Worm (Caenorhabditis elegans) whole organism, L1 larva: ENCODE measurements around the gene srh-218.
A peak's percentile ranks its signal among the peaks of the same experiment; 100 is the strongest.

Experiments used
- Y116A8C.19 ChIP-seq: sonication (generic microtip); optimal IDR thresholded peaks from 2 replicates; lab custom pipeline; 2016; ENCODE audit warnings: missing compliant biosample characterization, missing genetic modification characterization, borderline replicate concordance
- aha-1 ChIP-seq: fragments of 150-350 bp; optimal IDR thresholded peaks from 2 replicates; lab custom pipeline; 2014; ENCODE audit warnings: missing biosample characterization, missing genetic modification characterization
- alr-1 ChIP-seq: fragments of 200-800 bp; sonication (Bioruptor generic); optimal IDR thresholded peaks from 2 replicates; lab custom pipeline; 2018; ENCODE audit warnings: borderline replicate concordance, mild to moderate bottlenecking, missing genetic modification characterization, missing compliant biosample characterization
- aly-2 ChIP-seq: fragments of 150-350 bp; optimal IDR thresholded peaks from 2 replicates; lab custom pipeline; 2014; ENCODE audit warnings: missing biosample characterization, missing genetic modification characterization
- ama-1 ChIP-seq: fragments of 150-350 bp; optimal IDR thresholded peaks from 2 replicates; lab custom pipeline; 2014
- ceh-63 ChIP-seq: fragments of 200-800 bp; sonication (Bioruptor generic); optimal IDR thresholded peaks from 2 replicates; lab custom pipeline; 2018; ENCODE audit warnings: mild to moderate bottlenecking, missing genetic modification characterization, missing compliant biosample characterization
- ceh-8 ChIP-seq: fragments of 200-800 bp; sonication (Bioruptor generic); optimal IDR thresholded peaks from 2 replicates; lab custom pipeline; 2018; ENCODE audit warnings: mild to moderate bottlenecking, missing genetic modification characterization, moderate library complexity, missing compliant biosample characterization
- ceh-88 ChIP-seq: fragments of 200-800 bp; sonication (Bioruptor generic); IDR thresholded peaks from 2 replicates; pipeline ENCODE4 v1.3.6; 2022; ENCODE audit warnings: missing genetic modification characterization, missing compliant biosample characterization
- ceh-90 ChIP-seq: sonication (generic microtip); optimal IDR thresholded peaks from 2 replicates; lab custom pipeline; 2016; ENCODE audit warnings: missing genetic modification characterization, missing compliant biosample characterization
- dsc-1 ChIP-seq: sonication (generic microtip); optimal IDR thresholded peaks from 2 replicates; lab custom pipeline; 2016; ENCODE audit warnings: mild to moderate bottlenecking, missing genetic modification characterization, missing compliant biosample characterization
- egl-27 ChIP-seq, 2 experiments: fragments of 150-350 bp in 1 of 2; sonication (generic microtip); optimal IDR thresholded peaks; 3 replicates each; lab custom pipeline; 2017 to 2018; ENCODE audit warnings: missing biosample characterization in 2 of 2, missing genetic modification characterization in 2 of 2, missing genetic modification reagents in 2 of 2
- elt-2 ChIP-seq: sonication (generic microtip); optimal IDR thresholded peaks from 2 replicates; lab custom pipeline; 2016; ENCODE audit warnings: missing genetic modification characterization, mild to moderate bottlenecking, inconsistent platforms, missing compliant biosample characterization, missing genetic modification reagents
- elt-3 ChIP-seq, 6 experiments: fragments of 150-350 bp in 1 of 6; sonication (generic microtip); optimal IDR thresholded peaks; 2 replicates each; lab custom pipeline; 2017 to 2018; ENCODE audit warnings: missing biosample characterization in 6 of 6, missing genetic modification characterization in 6 of 6, inconsistent platforms in 1 of 6
- ets-5 ChIP-seq: fragments of 200-800 bp; sonication (Bioruptor generic); IDR thresholded peaks from 2 replicates; pipeline ENCODE4 v1.3.6; 2022; ENCODE audit warnings: missing genetic modification characterization, missing compliant biosample characterization
- fkh-10 ChIP-seq: sonication (generic microtip); optimal IDR thresholded peaks from 2 replicates; lab custom pipeline; 2017; ENCODE audit warnings: missing biosample characterization, missing genetic modification reagents, missing genetic modification characterization
- fkh-4 ChIP-seq: sonication (generic microtip); optimal IDR thresholded peaks from 2 replicates; lab custom pipeline; 2016; ENCODE audit warnings: missing compliant biosample characterization, missing genetic modification characterization, borderline replicate concordance
- grh-1 ChIP-seq: fragments of 200-800 bp; sonication (Bioruptor generic); IDR thresholded peaks from 2 replicates; pipeline ENCODE4 v1.3.6; 2022; ENCODE audit warnings: missing genetic modification reagents, missing genetic modification characterization, missing compliant biosample characterization
- hlh-17 ChIP-seq: fragments of 200-800 bp; sonication (Bioruptor generic); optimal IDR thresholded peaks from 2 replicates; lab custom pipeline; 2018; ENCODE audit warnings: missing genetic modification characterization, mild to moderate bottlenecking, missing compliant biosample characterization, moderate library complexity, borderline replicate concordance
- irx-1 ChIP-seq: sonication (generic microtip); optimal IDR thresholded peaks from 2 replicates; lab custom pipeline; 2016; ENCODE audit warnings: missing genetic modification characterization, missing compliant biosample characterization
- isw-1 ChIP-seq: fragments of 200-800 bp; sonication (Bioruptor generic); IDR thresholded peaks from 2 replicates; pipeline ENCODE4 v1.3.6; 2022; ENCODE audit warnings: missing genetic modification characterization, missing compliant biosample characterization
- jun-1 ChIP-seq: fragments of 150-350 bp; optimal IDR thresholded peaks from 2 replicates; lab custom pipeline; 2014; ENCODE audit warnings: missing biosample characterization, missing genetic modification reagents, missing genetic modification characterization
- lin-14 ChIP-seq: fragments of 200-800 bp; sonication (Bioruptor generic); optimal IDR thresholded peaks from 2 replicates; lab custom pipeline; 2018; ENCODE audit warnings: mild to moderate bottlenecking, missing genetic modification characterization, moderate library complexity, missing compliant biosample characterization
- lin-15B ChIP-seq: fragments of 150-350 bp; sonication (generic microtip); optimal IDR thresholded peaks from 3 replicates; lab custom pipeline; 2014; ENCODE audit warnings: missing biosample characterization, missing genetic modification characterization
- lsy-2 ChIP-seq, 2 experiments: fragments of 150-350 bp; optimal IDR thresholded peaks; 2 replicates each; lab custom pipeline; 2014; ENCODE audit warnings: missing biosample characterization in 2 of 2, missing genetic modification characterization in 2 of 2
- mep-1 ChIP-seq: fragments of 150-350 bp; optimal IDR thresholded peaks from 2 replicates; lab custom pipeline; 2014; ENCODE audit warnings: missing biosample characterization, missing genetic modification characterization
- nhr-12 ChIP-seq: sonication (generic microtip); optimal IDR thresholded peaks from 2 replicates; lab custom pipeline; 2017; ENCODE audit warnings: missing biosample characterization, missing genetic modification characterization
- nhr-20 ChIP-seq: sonication (generic microtip); optimal IDR thresholded peaks from 2 replicates; lab custom pipeline; 2016; ENCODE audit warnings: mild to moderate bottlenecking, missing genetic modification characterization, missing compliant biosample characterization
- nhr-237 ChIP-seq: fragments of 150-350 bp; optimal IDR thresholded peaks from 2 replicates; lab custom pipeline; 2014; ENCODE audit warnings: missing biosample characterization, missing genetic modification characterization
- nhr-28 ChIP-seq: fragments of 150-350 bp; optimal IDR thresholded peaks from 2 replicates; lab custom pipeline; 2014; ENCODE audit warnings: missing biosample characterization, missing genetic modification characterization
- nhr-76 ChIP-seq: sonication (generic microtip); optimal IDR thresholded peaks from 2 replicates; lab custom pipeline; 2017; ENCODE audit warnings: missing biosample characterization, missing genetic modification characterization
- nhr-85 ChIP-seq: sonication (generic microtip); peaks from one replicate; lab custom pipeline; 2016; ENCODE audit warnings: missing genetic modification characterization, inconsistent platforms, missing compliant biosample characterization
- pag-3 ChIP-seq: sonication (generic microtip); optimal IDR thresholded peaks from 2 replicates; lab custom pipeline; 2017; ENCODE audit warnings: missing genetic modification characterization, mild to moderate bottlenecking, missing compliant biosample characterization, antibody characterized with exemption, borderline replicate concordance; ENCODE audit not compliant: insufficient read depth
- pax-3 ChIP-seq: fragments of 200-800 bp; sonication (Bioruptor generic); optimal IDR thresholded peaks from 2 replicates; lab custom pipeline; 2018; ENCODE audit warnings: mild to moderate bottlenecking, missing genetic modification characterization, moderate library complexity, missing compliant biosample characterization
- pqm-1 ChIP-seq: sonication (generic microtip); optimal IDR thresholded peaks from 3 replicates; lab custom pipeline; 2017; ENCODE audit warnings: missing biosample characterization, missing genetic modification characterization
- snpc-4 ChIP-seq: fragments of 150-350 bp; optimal IDR thresholded peaks from 2 replicates; lab custom pipeline; 2014; ENCODE audit warnings: missing biosample characterization, missing genetic modification characterization
- sptf-1 ChIP-seq: fragments of 150-350 bp; optimal IDR thresholded peaks from 2 replicates; lab custom pipeline; 2014; ENCODE audit warnings: missing biosample characterization, missing genetic modification characterization
- sup-37 ChIP-seq: fragments of 200-800 bp; sonication (Bioruptor generic); optimal IDR thresholded peaks from 2 replicates; lab custom pipeline; 2018; ENCODE audit warnings: mild to moderate bottlenecking, missing genetic modification characterization, missing compliant biosample characterization
- unc-130 ChIP-seq: fragments of 150-350 bp; optimal IDR thresholded peaks from 2 replicates; lab custom pipeline; 2017; ENCODE audit warnings: missing biosample characterization, missing genetic modification characterization, inconsistent platforms
- unc-30 ChIP-seq: sonication (generic microtip); optimal IDR thresholded peaks from 2 replicates; lab custom pipeline; 2017; ENCODE audit warnings: missing biosample characterization, missing genetic modification characterization
- unc-62 ChIP-seq: fragments of 150-350 bp; optimal IDR thresholded peaks from 2 replicates; lab custom pipeline; 2014; ENCODE audit warnings: missing biosample characterization, missing genetic modification reagents, missing genetic modification characterization
- unc-86 ChIP-seq: sonication (generic microtip); optimal IDR thresholded peaks from 2 replicates; lab custom pipeline; 2016; ENCODE audit warnings: missing genetic modification characterization, missing compliant biosample characterization
- unc-98 ChIP-seq: fragments of 200-800 bp; sonication (Bioruptor generic); IDR thresholded peaks from 2 replicates; pipeline ENCODE4 v1.3.6; 2022; ENCODE audit warnings: missing genetic modification characterization, missing compliant biosample characterization
- xbp-1 ChIP-seq: sonication (generic microtip); optimal IDR thresholded peaks from 2 replicates; lab custom pipeline; 2016; ENCODE audit warnings: missing genetic modification characterization, missing compliant biosample characterization
- ztf-11 ChIP-seq, 2 experiments: sonication (generic microtip); optimal IDR thresholded peaks; 2 replicates each; lab custom pipeline; 2016 to 2017; ENCODE audit warnings: missing genetic modification characterization in 2 of 2, missing biosample characterization in 1 of 2, missing compliant biosample characterization in 1 of 2

The srh-218 gene

ce11 chrV:15493680-15494079 lies at the start of gene srh-218:
Gene srh-218 (plus strand): TSS chrV:15493980.
- no peak for TF ChIP-seq nhr-20 (tag; lab: Kevin White, UChicago)
- TF ChIP-seq unc-62 (GFP tag; lab: Kevin White, UChicago): no peak
- TF ChIP-seq pax-3 (tag; lab: Kevin White, UChicago): no peak
- no peak for TF ChIP-seq xbp-1 (tag; lab: Kevin White, UChicago)
- TF ChIP-seq nhr-237 (tag; lab: Kevin White, UChicago): no peak
- no peak for TF ChIP-seq nhr-12
- no peak for TF ChIP-seq ceh-90 (tag; lab: Kevin White, UChicago)
- TF ChIP-seq unc-98 (GFP tag; lab: Robert Waterston, UW): no peak
- TF ChIP-seq mep-1 (tag; lab: Kevin White, UChicago): no peak
- no peak for TF ChIP-seq snpc-4 (tag; lab: Kevin White, UChicago)
- TF ChIP-seq aly-2: no peak
- TF ChIP-seq lin-15B (tag; lab: Kevin White, UChicago): no peak
- TF ChIP-seq dsc-1: no peak
- TF ChIP-seq, all 84 proteins: peak for 0

DNA sequence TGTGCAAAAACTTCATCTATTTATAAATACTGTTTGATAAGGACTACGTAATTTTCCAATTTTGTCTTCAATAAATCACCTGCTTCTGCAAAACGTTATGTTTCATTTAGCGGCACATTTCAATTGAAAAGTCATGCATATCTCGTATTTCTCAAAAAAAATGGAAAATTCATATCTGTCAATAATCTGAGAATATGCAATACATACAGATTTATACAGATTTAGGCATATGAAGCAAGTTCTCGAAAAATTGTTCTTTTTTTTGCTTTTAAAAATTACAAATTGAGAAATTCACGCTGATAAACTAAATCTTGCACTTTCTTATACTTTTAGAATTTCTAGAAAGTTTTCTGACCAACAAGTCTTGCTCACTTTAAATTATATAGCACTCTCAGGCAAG lies 49.6 kb upstream of the srh-218 start, which contains the start of gene T26H5.11:
TSS of gene T26H5.11 (minus strand) at position 101 of the 400 bp plus-strand sequence.
- TF ChIP-seq grh-1 (GFP tag; lab: Robert Waterston, UW) (no peak), unc-86 (tag; lab: Kevin White, UChicago) (no peak), unc-62 (GFP tag; lab: Kevin White, UChicago) (no peak), alr-1 (no peak), ztf-11 (tag; optimal IDR thresholded peaks at IDR 0.05; lab: Kevin White, UChicago) (no peak), pag-3 (tag; lab: Kevin White, UChicago) (no peak), lin-15B (tag; lab: Kevin White, UChicago) (no peak), egl-27 (tag; optimal IDR thresholded peaks at IDR 0.05; lab: Kevin White, UChicago) (no peak), ceh-8 (GFP tag; lab: Kevin White, UChicago) (no peak), nhr-28 (tag; lab: Kevin White, UChicago) (no peak), hlh-17 (GFP tag; lab: Kevin White, UChicago) (no peak), pax-3 (tag; lab: Kevin White, UChicago) (no peak), ama-1 (lab: Kevin White, UChicago) (no peak), ets-5 (no peak), elt-3 (tag; optimal IDR thresholded peaks at IDR 0.05; lab: Kevin White, UChicago) (no peak), isw-1 (GFP tag; lab: Robert Waterston, UW) (no peak), unc-30 (tag; lab: Kevin White, UChicago) (no peak)

DNA sequence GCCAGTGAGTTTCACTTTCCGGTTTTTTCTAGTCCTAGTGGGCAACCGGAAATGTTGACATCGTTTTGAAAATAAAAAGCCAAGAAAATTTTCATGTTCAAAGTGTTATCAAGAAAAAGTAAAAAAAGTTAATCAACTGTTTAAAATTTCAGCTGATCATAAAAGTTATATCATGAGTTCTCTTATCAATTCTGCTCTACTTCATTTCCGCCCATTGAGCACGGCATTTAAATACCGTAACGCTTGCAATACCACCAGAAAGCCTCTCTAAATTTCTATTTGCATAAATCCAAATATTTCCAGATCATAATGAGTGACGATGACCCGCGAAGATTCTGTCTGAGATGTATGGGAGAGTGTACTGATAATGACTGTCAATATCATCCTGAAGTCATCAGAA lies 49.2 kb upstream of the srh-218 start, which contains the start of gene T26H5.9:
TSS of gene T26H5.9 (plus strand) at position 302 of the 400 bp plus-strand sequence.
- TF ChIP-seq jun-1 (tag; lab: Kevin White, UChicago): peak; percentile 27
- no peak for TF ChIP-seq fkh-4 (tag; lab: Kevin White, UChicago)
- TF ChIP-seq ceh-88 (GFP tag; lab: Robert Waterston, UW): no peak
- TF ChIP-seq xbp-1 (tag; lab: Kevin White, UChicago): no peak
- TF ChIP-seq unc-130 (tag; lab: Kevin White, UChicago): no peak
- TF ChIP-seq elt-2: peak; percentile 57
- no peak for TF ChIP-seq hlh-17 (GFP tag; lab: Kevin White, UChicago)
- TF ChIP-seq, all 84 proteins: peak for 2

DNA sequence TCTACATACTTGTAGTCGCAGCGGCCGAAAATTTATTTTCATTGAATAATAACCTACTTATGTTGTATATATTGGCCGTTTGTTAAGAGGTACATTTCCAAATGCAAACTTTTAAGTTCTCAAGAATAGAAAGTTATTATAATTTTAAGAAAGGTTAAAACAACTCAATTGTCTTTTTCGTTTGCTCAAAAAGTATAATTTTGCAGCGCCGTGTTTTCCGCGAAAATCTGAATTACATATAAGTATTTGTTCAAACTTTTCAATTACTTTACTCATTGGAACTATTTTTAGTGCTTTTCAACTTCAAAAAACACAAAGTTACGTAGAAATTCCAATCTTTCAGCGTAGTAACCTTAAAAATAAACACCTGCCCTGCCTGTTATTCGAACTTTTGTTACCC lies 48.3 kb upstream of the srh-218 start, which contains the start of gene srh-239:
TSS of gene srh-239 (plus strand) at position 301 of the 400 bp plus-strand sequence.
- TF ChIP-seq pqm-1 (no peak), Y116A8C.19 (no peak), jun-1 (tag; lab: Kevin White, UChicago) (no peak), fkh-4 (tag; lab: Kevin White, UChicago) (no peak), nhr-85 (tag; lab: Kevin White, UChicago) (no peak), lin-14 (GFP tag; lab: Kevin White, UChicago) (no peak), pag-3 (tag; lab: Kevin White, UChicago) (no peak), irx-1 (tag; lab: Kevin White, UChicago) (no peak), egl-27 (tag; optimal IDR thresholded peaks at IDR 0.05; lab: Kevin White, UChicago) (no peak), fkh-10 (GFP tag; lab: Kevin White, UChicago) (no peak), lsy-2 (tag; optimal IDR thresholded peaks at IDR 0.05; lab: Kevin White, UChicago) (no peak), ceh-63 (GFP tag; lab: Kevin White, UChicago) (no peak), elt-2 (no peak), aha-1 (tag; lab: Kevin White, UChicago) (no peak), dsc-1 (no peak), nhr-76 (tag; lab: Kevin White, UChicago) (no peak), sptf-1 (tag; lab: Kevin White, UChicago) (no peak), alr-1 (no peak), sup-37 (GFP tag; lab: Kevin White, UChicago) (no peak)
